Fruit fly (Drosophila melanogaster) whole organism: ENCODE measurements around the gene CG5969.

ENCODE experiments used
- CG8478 ChIP-seq: fragments of >200 bp; optimal IDR thresholded peaks from 2 replicates; lab custom pipeline; 2018; ENCODE audit warnings: inconsistent platforms
- Dll ChIP-seq: fragments of >200 bp; optimal IDR thresholded peaks from 2 replicates; lab custom pipeline; 2017
- EcR ChIP-seq, 2 experiments: fragments of >200 bp; optimal IDR thresholded peaks; 2 replicates each; lab custom pipeline; 2017; ENCODE audit warnings: missing biosample characterization in 2 of 2, missing genetic modification characterization in 2 of 2, missing genetic modification reagents in 2 of 2
- pan ChIP-seq: fragments of >200 bp; optimal IDR thresholded peaks from 2 replicates; lab custom pipeline; 2017
- psq ChIP-seq: fragments of >200 bp; optimal IDR thresholded peaks from 2 replicates; lab custom pipeline; 2017
- usp ChIP-seq: fragments of >200 bp; optimal IDR thresholded peaks from 2 replicates; lab custom pipeline; 2017; ENCODE audit warnings: missing biosample characterization, missing genetic modification characterization, mixed read lengths

CG5969 gene

DNA sequence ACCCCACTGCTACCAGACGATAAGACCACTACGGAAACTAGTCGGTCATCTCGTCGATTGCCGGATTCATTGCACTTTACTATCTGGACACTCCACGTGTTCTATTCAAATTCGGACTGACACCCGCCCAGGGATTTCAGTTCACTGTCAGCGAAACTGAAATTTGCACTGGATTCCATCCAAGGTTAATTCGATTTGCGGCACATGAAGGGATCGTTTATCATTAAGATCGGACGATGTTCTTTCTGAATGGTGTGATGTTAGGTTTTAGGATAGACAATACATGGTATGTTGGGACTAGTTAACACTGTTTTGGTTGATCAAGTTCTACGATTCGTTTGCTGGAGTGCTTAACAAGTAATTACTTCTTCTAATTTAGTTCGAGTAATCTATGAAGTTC, 7.6 kb upstream of the CG5969 start, which contains the start of gene CG42764:
TSS of gene CG42764 (minus strand) at position 101 of the 400 bp plus-strand sequence.
- no peak for TF ChIP-seq usp
- TF ChIP-seq pan (lab: Kevin White, UChicago) = no peak
- TF ChIP-seq psq (lab: Kevin White, UChicago) = no peak
- TF ChIP-seq CG8478 = no peak
- no peak for TF ChIP-seq EcR (GFP tag; optimal IDR thresholded peaks at IDR 0.05; lab: Kevin White, UChicago)
- TF ChIP-seq Dll = no peak

dm6 chr3L:20466599-20466998, 7.0 kb upstream of the CG5969 start, which contains the start of gene Tdh:
Tdh (plus strand) TSS chr3L:20466944.
- TF ChIP-seq Dll = no peak
- TF ChIP-seq EcR (GFP tag; optimal IDR thresholded peaks at IDR 0.05; lab: Kevin White, UChicago) = no peak
- no peak for TF ChIP-seq pan (lab: Kevin White, UChicago)
- TF ChIP-seq CG8478 = no peak
- no peak for TF ChIP-seq psq (lab: Kevin White, UChicago)
- TF ChIP-seq usp = no peak

DNA sequence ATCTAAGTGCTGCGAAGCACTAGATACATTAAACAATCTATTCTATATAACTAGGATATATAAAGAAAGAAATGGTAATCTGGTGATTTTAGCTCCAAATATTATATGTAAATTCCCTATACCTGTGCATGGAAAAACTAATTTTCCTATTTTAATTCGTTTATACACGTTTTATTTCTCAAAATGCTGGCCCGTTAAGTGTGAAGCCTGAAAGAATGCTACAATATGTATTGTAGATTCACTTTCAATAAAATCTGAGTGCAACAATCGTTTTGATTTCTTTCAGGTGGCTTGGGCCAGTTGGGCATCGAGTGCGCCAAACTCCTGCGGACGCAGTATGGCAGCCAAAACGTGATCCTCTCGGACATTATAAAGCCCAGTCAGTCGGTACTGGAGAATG, 6.2 kb upstream of the CG5969 start:
- TF ChIP-seq psq (lab: Kevin White, UChicago) = no peak
- no peak for TF ChIP-seq usp
- no peak for TF ChIP-seq Dll
- no peak for TF ChIP-seq CG8478

DNA sequence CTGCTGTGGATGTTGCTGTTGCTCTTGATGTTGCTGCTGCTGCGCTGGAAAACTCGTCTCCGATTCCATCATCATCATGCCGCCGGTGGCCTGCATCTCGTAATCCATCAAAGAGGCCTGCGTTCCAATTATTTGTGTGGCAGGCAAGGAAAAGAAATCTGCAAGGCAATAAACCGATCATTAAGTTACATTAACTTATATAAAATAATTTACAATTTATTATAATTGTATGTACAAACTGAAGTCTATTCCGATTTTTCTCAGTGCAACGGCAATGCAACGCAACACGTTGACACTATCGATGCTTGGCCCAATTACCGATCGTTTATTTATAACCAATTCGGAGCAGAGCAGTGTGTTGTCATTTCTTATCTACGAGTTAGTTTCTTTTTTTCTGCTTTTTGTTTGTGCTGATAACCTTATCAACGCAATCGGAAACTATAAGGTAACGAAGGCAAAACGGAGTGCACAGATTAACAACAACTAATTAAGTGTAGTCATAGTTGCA, 2.5 kb upstream of the CG5969 start:
- TF ChIP-seq Dll (no peak), psq (lab: Kevin White, UChicago) (no peak), CG8478 (no peak), usp (no peak), EcR (GFP tag; optimal IDR thresholded peaks at IDR 0.05; lab: Kevin White, UChicago) (no peak), pan (lab: Kevin White, UChicago) (no peak)

- TF ChIP-seq usp = no peak
- no peak for TF ChIP-seq CG8478
- no peak for TF ChIP-seq pan (lab: Kevin White, UChicago)
- TF ChIP-seq EcR (GFP tag; optimal IDR thresholded peaks at IDR 0.05; lab: Kevin White, UChicago) = no peak
- TF ChIP-seq psq (lab: Kevin White, UChicago) = no peak
- no peak for TF ChIP-seq Dll
Measured at dm6 chr3L:20471499-20472313, 1.9 kb upstream of the CG5969 start.

DNA sequence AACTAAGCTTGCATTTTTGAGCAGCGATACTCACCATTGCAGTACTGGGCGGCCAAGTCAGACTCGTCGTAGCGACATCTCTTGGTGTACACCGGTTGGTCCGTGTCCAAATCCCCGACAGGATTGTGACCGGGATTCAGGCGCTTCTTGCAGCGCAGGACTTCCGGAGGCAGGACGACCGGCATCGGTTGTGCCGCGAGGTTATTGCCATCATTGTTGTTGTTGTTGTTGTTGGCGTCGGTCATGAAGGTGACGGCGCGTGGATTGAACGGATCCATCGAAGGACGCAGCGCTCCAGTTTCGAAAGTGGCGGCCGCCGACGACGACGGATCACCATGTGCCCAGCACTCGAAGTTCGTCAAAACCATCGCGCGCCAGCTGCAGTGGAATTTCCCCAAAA, 976 bp upstream of the CG5969 start:
- TF ChIP-seq Dll = no peak
- TF ChIP-seq CG8478 = no peak

- no peak for TF ChIP-seq EcR (GFP tag; optimal IDR thresholded peaks at IDR 0.05; lab: Kevin White, UChicago)
Measured at dm6 chr3L:20474197-20474788, 710 bp downstream of the CG5969 start, which contains the start of gene isoQC. isoQC (plus strand) TSS chr3L:20474466.

DNA sequence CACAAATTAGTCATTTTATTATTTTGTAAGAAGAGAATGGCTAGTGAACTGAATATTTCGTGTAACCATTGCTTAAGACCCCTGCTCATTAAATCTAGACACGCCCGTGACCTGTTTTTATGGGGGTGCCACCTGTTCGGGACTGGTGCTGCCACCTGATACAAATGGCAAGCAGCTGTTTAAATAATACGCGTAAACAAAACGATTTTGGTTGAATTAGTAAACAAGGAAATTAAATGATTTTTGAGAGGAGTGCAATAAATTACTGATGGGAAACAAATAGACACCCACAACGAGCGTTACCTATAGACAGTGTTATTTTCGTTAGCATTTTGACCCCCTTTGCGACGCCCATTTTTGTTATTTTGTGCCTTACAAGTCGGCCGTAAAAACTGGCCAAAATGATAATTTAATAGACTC, 1.2 kb downstream of the CG5969 start:
- TF ChIP-seq usp = no peak
- TF ChIP-seq psq (lab: Kevin White, UChicago) = no peak
- TF ChIP-seq pan (lab: Kevin White, UChicago) = no peak
- no peak for TF ChIP-seq EcR (GFP tag; optimal IDR thresholded peaks at IDR 0.05; lab: Kevin White, UChicago)
- TF ChIP-seq CG8478 = no peak
- no peak for TF ChIP-seq Dll

DNA sequence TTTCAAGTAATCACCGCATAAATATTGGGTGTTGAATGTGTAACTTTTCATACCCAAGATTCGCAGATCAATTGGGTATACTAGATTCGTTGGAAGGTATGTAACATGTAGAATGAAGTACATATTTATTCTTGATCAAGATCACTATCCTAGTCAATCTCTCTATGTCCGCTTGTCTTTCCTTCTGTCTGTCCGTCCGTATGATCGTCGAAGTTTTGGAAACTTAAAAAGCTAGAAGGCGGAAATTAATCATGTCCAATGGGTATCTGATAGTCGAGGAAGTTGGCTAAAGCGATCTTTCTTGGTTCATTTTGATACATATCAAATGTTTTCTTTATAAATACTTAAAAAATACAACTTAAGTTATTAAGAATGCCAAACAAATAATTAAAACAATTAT, 14.1 kb downstream of the CG5969 start:
- no peak for TF ChIP-seq CG8478
- TF ChIP-seq EcR (GFP tag; optimal IDR thresholded peaks at IDR 0.05; lab: Kevin White, UChicago) = no peak
- TF ChIP-seq usp = no peak
- no peak for TF ChIP-seq Dll
- TF ChIP-seq pan (lab: Kevin White, UChicago) = peak; percentile 34

DNA sequence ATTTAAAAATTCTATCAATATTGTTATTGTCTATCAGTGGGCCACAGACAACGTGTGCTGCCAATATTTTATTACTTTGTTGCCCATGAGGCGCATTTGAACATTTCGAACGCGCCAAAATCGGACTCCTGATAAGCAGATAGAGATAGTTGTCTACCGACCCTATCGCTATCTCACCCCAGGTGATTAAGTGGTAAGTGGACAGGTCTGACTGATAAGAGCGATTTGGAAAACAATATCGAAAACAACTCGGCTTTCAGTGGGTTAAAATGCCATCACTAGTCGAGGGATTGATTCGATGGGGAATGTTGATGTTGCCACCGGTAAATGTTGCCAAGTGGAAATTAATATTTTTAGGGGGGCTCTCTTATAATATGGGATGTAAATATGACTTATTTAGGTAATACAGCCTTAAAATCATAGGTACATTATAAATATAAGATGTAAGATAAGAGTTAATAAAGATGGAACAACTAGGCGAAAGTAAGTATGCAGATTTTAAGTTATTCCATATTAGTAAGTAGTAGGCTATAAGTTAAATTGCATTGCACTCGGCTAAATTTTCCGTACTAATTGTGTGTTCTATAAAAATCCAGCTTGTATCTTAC, 18.0 kb downstream of the CG5969 start, which contains the start of gene ND-39:
TSS of gene ND-39 (plus strand) at position 558 of the 608 bp plus-strand sequence.
- TF ChIP-seq CG8478 = no peak
- no peak for TF ChIP-seq Dll
- no peak for TF ChIP-seq usp
- no peak for TF ChIP-seq pan (lab: Kevin White, UChicago)
- TF ChIP-seq EcR (GFP tag; optimal IDR thresholded peaks at IDR 0.05; lab: Kevin White, UChicago) = no peak
- TF ChIP-seq psq (lab: Kevin White, UChicago) = no peak

dm6 chr3L:20493417-20494261, 20.1 kb downstream of the CG5969 start:
- TF ChIP-seq psq (lab: Kevin White, UChicago) (no peak), pan (lab: Kevin White, UChicago) (no peak), Dll (no peak), CG8478 (no peak), usp (no peak), EcR (GFP tag; optimal IDR thresholded peaks at IDR 0.05; lab: Kevin White, UChicago) (no peak)

- TF ChIP-seq usp (no peak), pan (lab: Kevin White, UChicago) (no peak), psq (lab: Kevin White, UChicago) (no peak), Dll (no peak), EcR (GFP tag; optimal IDR thresholded peaks at IDR 0.05; lab: Kevin White, UChicago) (no peak), CG8478 (no peak)
Measured at dm6 chr3L:20494262-20494601, 20.6 kb downstream of the CG5969 start.
